Worm (Caenorhabditis elegans) whole organism, L1 larva: ENCODE data around the gene cpf-1.

ENCODE experiments used
- ama-1 ChIP-seq: fragments of 150-350 bp; optimal IDR thresholded peaks from 2 replicates; lab custom pipeline; 2014
- elt-2 ChIP-seq: sonication (generic microtip); optimal IDR thresholded peaks from 2 replicates; lab custom pipeline; 2016; ENCODE audit warnings: missing genetic modification characterization, mild to moderate bottlenecking, inconsistent platforms, missing compliant biosample characterization, missing genetic modification reagents
- mdl-1 ChIP-seq, 2 experiments: fragments of 150-350 bp; optimal IDR thresholded peaks; 2 replicates each; lab custom pipeline; 2014 to 2017; ENCODE audit warnings: missing biosample characterization in 2 of 2, missing genetic modification characterization in 2 of 2, inconsistent platforms in 1 of 2
- nhr-28 ChIP-seq: fragments of 150-350 bp; optimal IDR thresholded peaks from 2 replicates; lab custom pipeline; 2014; ENCODE audit warnings: missing biosample characterization, missing genetic modification characterization
- nhr-85 ChIP-seq: sonication (generic microtip); peaks from one replicate; lab custom pipeline; 2016; ENCODE audit warnings: missing genetic modification characterization, inconsistent platforms, missing compliant biosample characterization
- pqm-1 ChIP-seq: sonication (generic microtip); optimal IDR thresholded peaks from 3 replicates; lab custom pipeline; 2017; ENCODE audit warnings: missing biosample characterization, missing genetic modification characterization
- unc-62 ChIP-seq: fragments of 150-350 bp; optimal IDR thresholded peaks from 2 replicates; lab custom pipeline; 2014; ENCODE audit warnings: missing biosample characterization, missing genetic modification reagents, missing genetic modification characterization
- zag-1 ChIP-seq: fragments of 150-350 bp; optimal IDR thresholded peaks from 2 replicates; lab custom pipeline; 2014; ENCODE audit warnings: missing biosample characterization, missing genetic modification characterization
- ztf-11 ChIP-seq, 2 experiments: sonication (generic microtip); optimal IDR thresholded peaks; 2 replicates each; lab custom pipeline; 2016 to 2017; ENCODE audit warnings: missing genetic modification characterization in 2 of 2, missing biosample characterization in 1 of 2, missing compliant biosample characterization in 1 of 2

- TF ChIP-seq ama-1 (lab: Kevin White, UChicago) (peak; percentile 23), unc-62 (GFP tag; lab: Kevin White, UChicago) (no peak), mdl-1 (tag; optimal IDR thresholded peaks at IDR 0.05; lab: Kevin White, UChicago) (no peak), zag-1 (tag; lab: Kevin White, UChicago) (no peak), nhr-85 (peak; percentile 35), pqm-1 (tag; lab: Kevin White, UChicago) (no peak), nhr-28 (tag; lab: Kevin White, UChicago) (no peak), ztf-11 (tag; optimal IDR thresholded peaks at IDR 0.05; lab: Kevin White, UChicago) (no peak), elt-2 (tag; lab: Kevin White, UChicago) (peak; percentile 30)
Measured at ce11 chrII:8566039-8566438, 36.2 kb downstream of the cpf-1 start, which contains the start of gene stc-1.
